Fruit fly (Drosophila melanogaster): ENCODE data around the gene CG40006.
"Not testable (repeated sequence)": the region's sequence is repeated elsewhere in the genome, so short reads cannot be mapped to it uniquely, and the experiment has no call there.

Gene CG40006

DNA sequence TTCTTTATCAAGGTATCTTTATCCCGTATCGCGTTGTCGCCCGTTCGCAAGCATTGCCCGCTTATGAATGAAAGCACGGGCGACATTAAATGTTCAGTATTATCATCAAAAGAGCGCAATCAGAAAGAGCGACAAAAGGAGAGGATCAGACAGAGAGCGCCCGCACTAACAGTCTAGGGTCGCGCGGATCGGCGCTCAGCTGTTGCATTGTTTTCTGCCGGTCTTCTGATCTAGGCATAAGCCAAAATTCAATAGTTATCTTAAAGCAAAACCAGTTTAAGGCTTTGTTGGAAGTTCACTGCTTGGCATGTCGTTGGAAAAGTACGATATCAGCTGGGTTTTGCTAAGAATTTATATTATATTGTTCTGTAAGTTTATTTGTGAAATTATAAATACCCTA is at the start of gene CG40006:
Gene CG40006 (minus strand): TSS at position 69 of the 400 bp plus-strand sequence.
- TF ChIP-seq noc (tag; optimal IDR thresholded peaks at IDR 0.05), result no peak

- TF ChIP-seq noc (tag; optimal IDR thresholded peaks at IDR 0.05), result not testable (repeated sequence)
These were observed 42.1 kb upstream of the CG40006 start, which contains the start of gene CG40439 for dm6 chr2L:22798269-22798668. Gene CG40439, minus strand, starts transcription at chr2L:22798276.

DNA sequence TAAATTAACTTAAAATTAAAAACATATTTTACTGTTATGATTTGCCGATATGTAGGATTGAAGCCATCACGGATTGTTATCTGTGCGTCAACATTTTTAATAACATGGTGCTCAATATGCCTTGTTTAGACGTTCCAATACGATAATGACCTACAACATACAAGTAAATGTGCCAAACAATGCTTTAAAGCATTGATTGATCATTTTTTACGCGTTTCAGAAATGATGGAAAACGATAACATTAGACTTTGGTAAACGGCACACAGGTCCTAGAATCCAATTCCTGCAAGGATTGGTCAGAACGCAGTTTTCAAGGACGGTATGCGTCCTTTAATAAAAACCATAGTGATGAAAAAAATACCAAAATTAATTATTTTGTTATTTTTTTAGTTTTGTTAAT is 2.0 kb upstream of the CG40006 start:
- no peak for TF ChIP-seq noc (tag; optimal IDR thresholded peaks at IDR 0.05)

- TF ChIP-seq noc (tag; optimal IDR thresholded peaks at IDR 0.05), result no peak
These were observed 19.1 kb downstream of the CG40006 start for dm6 chr2L:22736999-22737398.

dm6 chr2L:22578920-22579548 is 177.1 kb downstream of the CG40006 start, which contains the start of gene Slmap:
Gene Slmap, plus strand, starts transcription at chr2L:22579072.
- no peak for TF ChIP-seq noc (tag; optimal IDR thresholded peaks at IDR 0.05)

DNA sequence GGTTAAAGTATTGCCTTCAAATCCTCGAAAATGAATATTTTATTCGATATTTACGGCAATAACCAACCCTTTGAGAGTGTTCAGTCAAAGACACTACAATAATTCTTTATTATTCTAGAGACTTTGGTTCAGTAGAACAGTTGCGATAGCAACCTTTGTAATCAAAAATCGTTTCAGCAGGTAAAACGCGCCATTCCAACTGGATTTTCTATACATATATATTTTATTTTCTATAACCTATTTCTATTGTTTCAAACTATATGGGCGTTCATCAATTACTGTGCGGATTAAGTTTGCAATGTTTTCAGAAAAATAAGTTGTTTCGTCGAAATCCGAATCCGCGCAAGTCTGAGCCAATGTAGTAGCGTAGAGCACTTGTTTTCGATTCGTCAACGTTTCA is 178.3 kb downstream of the CG40006 start:
- no peak for TF ChIP-seq noc (tag; optimal IDR thresholded peaks at IDR 0.05)

- TF ChIP-seq noc (tag; optimal IDR thresholded peaks at IDR 0.05), result no peak
These were observed 180.8 kb downstream of the CG40006 start for dm6 chr2L:22575346-22575745.

- no peak for TF ChIP-seq noc (tag; optimal IDR thresholded peaks at IDR 0.05)
These were observed 181.8 kb downstream of the CG40006 start for dm6 chr2L:22574314-22574713.

Data from whole organism, larva.